Worm (Caenorhabditis elegans) whole organism, L2 larva: ENCODE measurements around the gene C14E2.5.

Experiments used
- nhr-6 ChIP-seq: fragments of 150-350 bp; optimal IDR thresholded peaks from 2 replicates; lab custom pipeline; 2014; ENCODE audit warnings: missing biosample characterization, missing genetic modification characterization
- unc-62 ChIP-seq: fragments of 150-350 bp; optimal IDR thresholded peaks from 2 replicates; lab custom pipeline; 2014; ENCODE audit warnings: missing biosample characterization, missing genetic modification reagents, missing genetic modification characterization

- TF ChIP-seq nhr-6 (tag; lab: Kevin White, UChicago) (no peak), unc-62 (GFP tag; lab: Kevin White, UChicago) (no peak)
Observed at ce11 chrX:1826166-1826565, 1.0 kb upstream of the C14E2.5 start, which contains the start of gene C14E2.1.
